Worm (Caenorhabditis elegans): ENCODE results near the gene parg-1.

DNA sequence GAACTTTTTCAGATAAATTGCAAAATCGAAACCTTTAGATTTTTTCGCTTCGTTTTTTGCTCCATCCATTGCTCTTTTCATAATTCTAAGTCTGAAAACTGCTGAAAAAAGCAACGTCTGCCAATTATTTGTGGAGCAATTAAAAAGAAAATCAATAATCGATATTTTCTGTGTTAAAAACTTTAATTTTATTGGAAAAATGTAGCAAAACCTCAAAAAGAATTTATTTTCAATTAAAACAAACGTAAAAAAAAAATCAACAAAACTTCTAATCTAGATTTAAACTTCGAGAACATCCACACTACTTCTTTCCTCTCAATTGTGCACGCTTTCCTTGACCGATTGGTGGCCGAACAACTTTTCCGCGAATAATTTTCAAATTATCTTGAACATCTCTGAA is 6.8 kb upstream of the parg-1 start, which contains the start of gene F21D5.5:
- no peak for TF ChIP-seq ceh-43 (GFP tag; optimal IDR thresholded peaks at IDR 0.05)
- TF ChIP-seq unc-39 (tag; optimal IDR thresholded peaks at IDR 0.05) = no peak
- TF ChIP-seq nhr-12 (tag; optimal IDR thresholded peaks at IDR 0.05) = no peak
- TF ChIP-seq nhr-2 (tag; optimal IDR thresholded peaks at IDR 0.05) = no peak
- no peak for TF ChIP-seq nhr-28 (tag; optimal IDR thresholded peaks at IDR 0.05)
- TF ChIP-seq lsy-2 (tag; optimal IDR thresholded peaks at IDR 0.05) = no peak
- no peak for TF ChIP-seq snpc-4 (tag; optimal IDR thresholded peaks at IDR 0.05)
- no peak for TF ChIP-seq mab-5 (tag; optimal IDR thresholded peaks at IDR 0.05)
- TF ChIP-seq elt-3 (tag; optimal IDR thresholded peaks at IDR 0.05) = no peak
- TF ChIP-seq pha-4 (tag; optimal IDR thresholded peaks at IDR 0.05) = no peak
- TF ChIP-seq flh-1 (GFP tag; optimal IDR thresholded peaks at IDR 0.05) = no peak

All from whole organism, mixed stage, embryonic.